Worm (Caenorhabditis elegans) whole organism, L4/young adult: Measurements from ENCODE around the gene F08G12.11.

Source experiments
- W03F9.2 ChIP-seq: fragments of 150-350 bp; optimal IDR thresholded peaks from 2 replicates; lab custom pipeline; 2014; ENCODE audit warnings: missing biosample characterization, missing genetic modification characterization
- dao-5 ChIP-seq: sonication (generic microtip); optimal IDR thresholded peaks from 2 replicates; lab custom pipeline; 2016; ENCODE audit warnings: missing genotype, missing genetic modification characterization, moderate library complexity, missing compliant biosample characterization

- no peak for TF ChIP-seq dao-5 (tag; lab: Kevin White, UChicago)
- no peak for TF ChIP-seq W03F9.2
These were observed 35.9 kb upstream of the F08G12.11 start for ce11 chrX:11351288-11351687.
